In genomic region chrV:1943465-1943864, ce11 we compare ENCODE assay signal across 6 worm cellular contexts.
TF ChIP-seq lines count a peak whose summit lies in the region.

No protein-coding gene starts in this region.

TF ChIP-seq in whole organism, L1 larva, 84 proteins besides CTCF, POLR2A, EP300 and RAD21 (continues in another document):
- TF ChIP-seq ama-1 (optimal IDR thresholded peaks at IDR 0.05; lab: Kevin White, UChicago) (no peak), vab-15 (tag; optimal IDR thresholded peaks at IDR 0.05; lab: Kevin White, UChicago) (no peak), fos-1 (tag; optimal IDR thresholded peaks at IDR 0.05; lab: Kevin White, UChicago) (no peak), lir-3 (tag; optimal IDR thresholded peaks at IDR 0.05; lab: Kevin White, UChicago; ENCODE audit: poor library complexity) (no peak), rnt-1 (tag; optimal IDR thresholded peaks at IDR 0.05; lab: Kevin White, UChicago) (no peak), blmp-1 (tag; optimal IDR thresholded peaks at IDR 0.05; lab: Kevin White, UChicago) (no peak), ets-5 (GFP tag; IDR thresholded peaks at IDR 0.05; lab: Robert Waterston, UW) (no peak), zag-1 (tag; optimal IDR thresholded peaks at IDR 0.05; lab: Kevin White, UChicago) (no peak), efl-3 (GFP tag; optimal IDR thresholded peaks at IDR 0.05; lab: Kevin White, UChicago) (no peak), grh-1 (GFP tag; IDR thresholded peaks at IDR 0.05; lab: Robert Waterston, UW) (no peak), tlp-1 (tag; optimal IDR thresholded peaks at IDR 0.05; lab: Kevin White, UChicago) (no peak), mep-1 (tag; optimal IDR thresholded peaks at IDR 0.05; lab: Kevin White, UChicago) (no peak), nhr-84 (tag; optimal IDR thresholded peaks at IDR 0.05; lab: Kevin White, UChicago) (no peak), jun-1 (tag; optimal IDR thresholded peaks at IDR 0.05; lab: Kevin White, UChicago) (no peak), irx-1 (tag; optimal IDR thresholded peaks at IDR 0.05; lab: Kevin White, UChicago) (peak; percentile 25), unc-30 (tag; optimal IDR thresholded peaks at IDR 0.05; lab: Kevin White, UChicago) (no peak)

TF ChIP-seq in whole organism, L2 larva, 48 proteins besides CTCF, POLR2A, EP300 and RAD21 (continues in another document):
- TF ChIP-seq elt-3 (tag; optimal IDR thresholded peaks at IDR 0.05; lab: Kevin White, UChicago) (no peak), nhr-77 (tag; optimal IDR thresholded peaks at IDR 0.05; lab: Kevin White, UChicago) (no peak), dmd-4 (tag; optimal IDR thresholded peaks at IDR 0.05; lab: Kevin White, UChicago) (no peak), nhr-11 (tag; optimal IDR thresholded peaks at IDR 0.05; lab: Kevin White, UChicago) (no peak), unc-39 (tag; optimal IDR thresholded peaks at IDR 0.05; lab: Kevin White, UChicago) (no peak), aly-2 (tag; optimal IDR thresholded peaks at IDR 0.05; lab: Kevin White, UChicago) (no peak), ztf-1 (GFP tag; conservative IDR thresholded peaks at IDR 0.05; lab: Robert Waterston, UW) (no peak), sma-9 (GFP tag; optimal IDR thresholded peaks at IDR 0.05; lab: Kevin White, UChicago) (peak; percentile 62), sma-9 (tag; optimal IDR thresholded peaks at IDR 0.05; lab: Kevin White, UChicago) (no peak), sma-3 (GFP tag; optimal IDR thresholded peaks at IDR 0.05; lab: Kevin White, UChicago) (no peak), zag-1 (tag; optimal IDR thresholded peaks at IDR 0.05; lab: Kevin White, UChicago) (peak; percentile 38), nhr-10 (tag; optimal IDR thresholded peaks at IDR 0.05; lab: Kevin White, UChicago) (no peak), mab-5 (tag; optimal IDR thresholded peaks at IDR 0.05; lab: Kevin White, UChicago) (no peak), nhr-21 (tag; optimal IDR thresholded peaks at IDR 0.05; lab: Kevin White, UChicago) (no peak), egl-27 (tag; optimal IDR thresholded peaks at IDR 0.05; lab: Kevin White, UChicago) (no peak), ZK546.5 (tag; optimal IDR thresholded peaks at IDR 0.05; lab: Kevin White, UChicago) (no peak), mbf-1 (tag; optimal IDR thresholded peaks at IDR 0.05; lab: Kevin White, UChicago) (no peak)

TF ChIP-seq in whole organism, L3 larva, 47 proteins besides CTCF, POLR2A, EP300 and RAD21 (continues in another document):
- no peak for TF ChIP-seq unc-39 (tag; optimal IDR thresholded peaks at IDR 0.05; lab: Kevin White, UChicago)
- TF ChIP-seq lin-15B (tag; optimal IDR thresholded peaks at IDR 0.05; lab: Kevin White, UChicago): peak; percentile 19
- no peak for TF ChIP-seq sea-2 (GFP tag; optimal IDR thresholded peaks at IDR 0.05; lab: Kevin White, UChicago)
- TF ChIP-seq egl-27 (tag; optimal IDR thresholded peaks at IDR 0.05; lab: Kevin White, UChicago): no peak
- TF ChIP-seq daf-12 (tag; optimal IDR thresholded peaks at IDR 0.05; lab: Kevin White, UChicago): no peak
- no peak for TF ChIP-seq lsy-12 (tag; optimal IDR thresholded peaks at IDR 0.05; lab: Kevin White, UChicago)
- peak; percentile 73 for TF ChIP-seq hmg-11 (tag; optimal IDR thresholded peaks at IDR 0.05; lab: Kevin White, UChicago)
- TF ChIP-seq R02D3.7 (tag; optimal IDR thresholded peaks at IDR 0.05; lab: Kevin White, UChicago): no peak
- no peak for TF ChIP-seq elt-3 (tag; optimal IDR thresholded peaks at IDR 0.05; lab: Kevin White, UChicago)
- TF ChIP-seq pqm-1 (tag; optimal IDR thresholded peaks at IDR 0.05; lab: Kevin White, UChicago): no peak
- no peak for TF ChIP-seq ztf-4 (tag; optimal IDR thresholded peaks at IDR 0.05; lab: Kevin White, UChicago)
- TF ChIP-seq mdl-1 (tag; optimal IDR thresholded peaks at IDR 0.05; lab: Kevin White, UChicago): peak; percentile 50
- no peak for TF ChIP-seq nhr-76 (tag; optimal IDR thresholded peaks at IDR 0.05; lab: Kevin White, UChicago)
- no peak for TF ChIP-seq nhr-23 (tag; optimal IDR thresholded peaks at IDR 0.05; lab: Kevin White, UChicago)
- no peak for TF ChIP-seq fkh-2 (tag; optimal IDR thresholded peaks at IDR 0.05; lab: Kevin White, UChicago)
- TF ChIP-seq fos-1 (tag; optimal IDR thresholded peaks at IDR 0.05; lab: Kevin White, UChicago): no peak
- no peak for TF ChIP-seq ZK546.5 (tag; optimal IDR thresholded peaks at IDR 0.05; lab: Kevin White, UChicago)

TF ChIP-seq in whole organism, L4 larva, 104 proteins besides CTCF, POLR2A, EP300 and RAD21 (continues in another document):
- TF ChIP-seq nhr-11 (tag; optimal IDR thresholded peaks at IDR 0.05; lab: Kevin White, UChicago): no peak
- TF ChIP-seq R02D3.7 (tag; optimal IDR thresholded peaks at IDR 0.05; lab: Kevin White, UChicago): no peak
- TF ChIP-seq dmd-6 (GFP tag; IDR thresholded peaks at IDR 0.05; lab: Robert Waterston, UW): no peak
- TF ChIP-seq nhr-102 (tag; optimal IDR thresholded peaks at IDR 0.05; lab: Kevin White, UChicago): no peak
- TF ChIP-seq ceh-20 (GFP tag; IDR thresholded peaks at IDR 0.05; lab: Robert Waterston, UW): no peak
- no peak for TF ChIP-seq saeg-2 (GFP tag; IDR thresholded peaks at IDR 0.05; lab: Robert Waterston, UW)
- peak in 1 of 2 experiments; percentile 11 for TF ChIP-seq unc-62 (GFP tag; optimal IDR thresholded peaks at IDR 0.05 in 1 of 2; lab: Kevin White, UChicago)
- TF ChIP-seq unc-62 (tag; optimal IDR thresholded peaks at IDR 0.05; lab: Kevin White, UChicago): no peak
- TF ChIP-seq rbr-2 (tag; optimal IDR thresholded peaks at IDR 0.05; lab: Kevin White, UChicago): peak; percentile 72
- TF ChIP-seq madf-9 (GFP tag; conservative IDR thresholded peaks at IDR 0.05; lab: Robert Waterston, UW): no peak
- no peak for TF ChIP-seq jun-1 (tag; optimal IDR thresholded peaks at IDR 0.05; lab: Kevin White, UChicago)
- no peak for TF ChIP-seq dve-1 (tag; optimal IDR thresholded peaks at IDR 0.05; lab: Kevin White, UChicago; ENCODE audit: insufficient read depth)
- no peak for TF ChIP-seq zfp-3 (GFP tag; conservative IDR thresholded peaks at IDR 0.05; lab: Robert Waterston, UW)
- no peak for TF ChIP-seq daf-8 (GFP tag; IDR thresholded peaks at IDR 0.05; lab: Robert Waterston, UW)
- peak; percentile 34 for TF ChIP-seq mep-1 (tag; optimal IDR thresholded peaks at IDR 0.05; lab: Kevin White, UChicago)
- TF ChIP-seq nhr-237 (tag; optimal IDR thresholded peaks at IDR 0.05; lab: Kevin White, UChicago): no peak
- TF ChIP-seq nhr-10 (tag; optimal IDR thresholded peaks at IDR 0.05; lab: Kevin White, UChicago): no peak
- no peak for TF ChIP-seq nhr-76 (tag; optimal IDR thresholded peaks at IDR 0.05; lab: Kevin White, UChicago)

TF ChIP-seq in whole organism, late embryonic, 69 proteins besides CTCF, POLR2A, EP300 and RAD21:
- TF ChIP-seq ceh-14 (tag; optimal IDR thresholded peaks at IDR 0.05; lab: Kevin White, UChicago) (peak; percentile 32), hlh-13 (GFP tag; optimal IDR thresholded peaks at IDR 0.05; lab: Kevin White, UChicago) (no peak), unc-42 (tag; optimal IDR thresholded peaks at IDR 0.05; lab: Kevin White, UChicago) (peak; percentile 68), T23F11.4 (GFP tag; optimal IDR thresholded peaks at IDR 0.05; lab: Kevin White, UChicago) (no peak), fax-1 (tag; optimal IDR thresholded peaks at IDR 0.05; lab: Kevin White, UChicago) (no peak), unc-86 (tag; optimal IDR thresholded peaks at IDR 0.05; lab: Kevin White, UChicago) (no peak), lim-6 (tag; optimal IDR thresholded peaks at IDR 0.05; lab: Kevin White, UChicago) (no peak), fkh-6 (tag; optimal IDR thresholded peaks at IDR 0.05; lab: Kevin White, UChicago) (no peak), ceh-18 (tag; optimal IDR thresholded peaks at IDR 0.05; lab: Kevin White, UChicago) (peak; percentile 26), ceh-9 (tag; optimal IDR thresholded peaks at IDR 0.05; lab: Kevin White, UChicago) (no peak), ttx-3 (tag; optimal IDR thresholded peaks at IDR 0.05; lab: Kevin White, UChicago) (no peak), nfya-1 (tag; optimal IDR thresholded peaks at IDR 0.05; lab: Kevin White, UChicago) (no peak), tbx-2 (tag; optimal IDR thresholded peaks at IDR 0.05; lab: Kevin White, UChicago) (peak; percentile 23), dmd-4 (tag; optimal IDR thresholded peaks at IDR 0.05; lab: Kevin White, UChicago; ENCODE audit: borderline replicate concordance) (peak; percentile 3), ceh-6 (GFP tag; optimal IDR thresholded peaks at IDR 0.05; lab: Kevin White, UChicago) (no peak), lin-11 (tag; optimal IDR thresholded peaks at IDR 0.05; lab: Kevin White, UChicago) (no peak), ceh-31 (tag; optimal IDR thresholded peaks at IDR 0.05; lab: Kevin White, UChicago) (peak; percentile 56), ets-4 (tag; optimal IDR thresholded peaks at IDR 0.05; lab: Kevin White, UChicago) (no peak)

TF ChIP-seq in whole organism, young adult, 124 proteins besides CTCF, POLR2A, EP300 and RAD21:
- TF ChIP-seq attf-5 (GFP tag; optimal IDR thresholded peaks at IDR 0.05; lab: Kevin White, UChicago) (no peak), K12H6.12 (tag; optimal IDR thresholded peaks at IDR 0.05; lab: Kevin White, UChicago) (peak; percentile 61), cebp-1 (GFP tag; IDR thresholded peaks at IDR 0.05; lab: Robert Waterston, UW) (no peak), cebp-1 (tag; optimal IDR thresholded peaks at IDR 0.05; lab: Kevin White, UChicago) (peak; percentile 47), mcd-1 (GFP tag; IDR thresholded peaks at IDR 0.05; lab: Robert Waterston, UW) (peak; percentile 25; the same call in 1 of the 2 replicates), F57A8.1 (GFP tag; optimal IDR thresholded peaks at IDR 0.05; lab: Kevin White, UChicago) (peak; percentile 23), dpff-1 (tag; optimal IDR thresholded peaks at IDR 0.05; lab: Kevin White, UChicago) (no peak), nfyb-1 (GFP tag; IDR thresholded peaks at IDR 0.05; lab: Robert Waterston, UW) (no peak), zfh-2 (GFP tag; conservative IDR thresholded peaks at IDR 0.05; lab: Robert Waterston, UW) (peak; percentile 86), ceh-27 (GFP tag; optimal IDR thresholded peaks at IDR 0.05; lab: Kevin White, UChicago) (peak; percentile 12), madf-3 (GFP tag; IDR thresholded peaks at IDR 0.05; lab: Robert Waterston, UW) (no peak), hmg-1.2 (GFP tag; IDR thresholded peaks at IDR 0.05; lab: Robert Waterston, UW) (0 out of 2 replicates have a peak, but pooled peaks have one; percentile 7), egrh-3 (GFP tag; IDR thresholded peaks at IDR 0.05; lab: Robert Waterston, UW) (0 out of 2 replicates have a peak, but pooled peaks have one; percentile 15), C06A6.2 (GFP tag; conservative IDR thresholded peaks at IDR 0.05; lab: Robert Waterston, UW) (no peak), ceh-40 (GFP tag; IDR thresholded peaks at IDR 0.05; lab: Robert Waterston, UW) (no peak), lin-40 (tag; optimal IDR thresholded peaks at IDR 0.05; lab: Kevin White, UChicago) (peak; percentile 17), T26A5.8 (tag; optimal IDR thresholded peaks at IDR 0.05; lab: Kevin White, UChicago) (no peak)
